Worm (Caenorhabditis elegans) whole organism, L1 larva: ENCODE measurements around the gene ttc-4.

Experiments
- alr-1 ChIP-seq: fragments of 200-800 bp; sonication (Bioruptor generic); optimal IDR thresholded peaks from 2 replicates; lab custom pipeline; 2018; ENCODE audit warnings: borderline replicate concordance, mild to moderate bottlenecking, missing genetic modification characterization, missing compliant biosample characterization
- efl-1 ChIP-seq, 4 experiments: fragments of 150-350 bp; optimal IDR thresholded peaks in 3 of 4; peaks in 1 of 4; 1 replicate in 1 of 4; 2 replicates in 3 of 4; lab custom pipeline; 2014; ENCODE audit warnings: missing biosample characterization in 2 of 4, missing genetic modification characterization in 2 of 4, missing genetic modification reagents in 2 of 4
- fkh-10 ChIP-seq: sonication (generic microtip); optimal IDR thresholded peaks from 2 replicates; lab custom pipeline; 2017; ENCODE audit warnings: missing biosample characterization, missing genetic modification reagents, missing genetic modification characterization
- fos-1 ChIP-seq: fragments of 150-350 bp; optimal IDR thresholded peaks from 2 replicates; lab custom pipeline; 2014; ENCODE audit warnings: missing biosample characterization, missing genetic modification characterization
- jun-1 ChIP-seq: fragments of 150-350 bp; optimal IDR thresholded peaks from 2 replicates; lab custom pipeline; 2014; ENCODE audit warnings: missing biosample characterization, missing genetic modification reagents, missing genetic modification characterization
- lin-35 ChIP-seq, 2 experiments: fragments of 150-350 bp; optimal IDR thresholded peaks; 2 replicates each; lab custom pipeline; 2014; ENCODE audit warnings: missing biosample characterization in 2 of 2, missing genetic modification characterization in 2 of 2, missing genetic modification reagents in 2 of 2
- lin-39 ChIP-seq: fragments of 150-350 bp; optimal IDR thresholded peaks from 2 replicates; lab custom pipeline; 2014; ENCODE audit warnings: missing biosample characterization, missing genetic modification reagents, missing genetic modification characterization
- mdl-1 ChIP-seq, 2 experiments: fragments of 150-350 bp; optimal IDR thresholded peaks; 2 replicates each; lab custom pipeline; 2014 to 2017; ENCODE audit warnings: missing biosample characterization in 2 of 2, missing genetic modification characterization in 2 of 2, inconsistent platforms in 1 of 2
- mep-1 ChIP-seq: fragments of 150-350 bp; optimal IDR thresholded peaks from 2 replicates; lab custom pipeline; 2014; ENCODE audit warnings: missing biosample characterization, missing genetic modification characterization
- nhr-47 ChIP-seq: sonication (generic microtip); optimal IDR thresholded peaks from 2 replicates; lab custom pipeline; 2016; ENCODE audit warnings: mild to moderate bottlenecking, missing genetic modification characterization, moderate library complexity, missing compliant biosample characterization
- unc-130 ChIP-seq: fragments of 150-350 bp; optimal IDR thresholded peaks from 2 replicates; lab custom pipeline; 2017; ENCODE audit warnings: missing biosample characterization, missing genetic modification characterization, inconsistent platforms
- ztf-11 ChIP-seq, 2 experiments: sonication (generic microtip); optimal IDR thresholded peaks; 2 replicates each; lab custom pipeline; 2016 to 2017; ENCODE audit warnings: missing genetic modification characterization in 2 of 2, missing biosample characterization in 1 of 2, missing compliant biosample characterization in 1 of 2

- TF ChIP-seq alr-1 (tag; lab: Kevin White, UChicago) = no peak
- no peak for TF ChIP-seq mdl-1 (tag; optimal IDR thresholded peaks at IDR 0.05; lab: Kevin White, UChicago)
- no peak for TF ChIP-seq mep-1 (tag; lab: Kevin White, UChicago)
- TF ChIP-seq lin-39 (tag; lab: Kevin White, UChicago) = no peak
- TF ChIP-seq fkh-10 (GFP tag; lab: Kevin White, UChicago) = no peak
- no peak for TF ChIP-seq jun-1 (tag; lab: Kevin White, UChicago)
- TF ChIP-seq unc-130 (tag; lab: Kevin White, UChicago) = no peak
- TF ChIP-seq efl-1 (optimal IDR thresholded peaks at IDR 0.05; lab: Kevin White, UChicago) = no peak
- no peak for TF ChIP-seq efl-1 (GFP tag; optimal IDR thresholded peaks at IDR 0.05 in 1 of 2; lab: Kevin White, UChicago)
- TF ChIP-seq nhr-47 (tag; lab: Kevin White, UChicago) = no peak
- TF ChIP-seq lin-35 (GFP tag; optimal IDR thresholded peaks at IDR 0.05; lab: Kevin White, UChicago) = no peak
- TF ChIP-seq ztf-11 (tag; optimal IDR thresholded peaks at IDR 0.05; lab: Kevin White, UChicago) = no peak
- TF ChIP-seq fos-1 (tag; lab: Kevin White, UChicago) = no peak
Measured at ce11 chrII:5547442-5547894, 47.0 kb upstream of the ttc-4 start, which contains the start of gene acdh-2.
